Worm (Caenorhabditis elegans) whole organism, L2 larva: ENCODE measurements around the gene plrg-1.

Experiments
- alr-1 ChIP-seq: fragments of 150-350 bp; optimal IDR thresholded peaks from 2 replicates; lab custom pipeline; 2014; ENCODE audit warnings: missing biosample characterization, missing genetic modification characterization
- blmp-1 ChIP-seq: sonication (generic microtip); optimal IDR thresholded peaks from 2 replicates; lab custom pipeline; 2017; ENCODE audit warnings: missing genetic modification characterization, mild to moderate bottlenecking, missing compliant biosample characterization, antibody characterized with exemption, moderate library complexity; ENCODE audit not compliant: insufficient read depth
- lin-11 ChIP-seq: fragments of 150-350 bp; sonication (generic microtip); optimal IDR thresholded peaks from 2 replicates; lab custom pipeline; 2014; ENCODE audit warnings: missing biosample characterization, missing genetic modification characterization, inconsistent platforms, mixed read lengths
- nhr-77 ChIP-seq: fragments of 150-350 bp; optimal IDR thresholded peaks from 2 replicates; lab custom pipeline; 2014; ENCODE audit warnings: missing biosample characterization, missing genetic modification characterization
- unc-62 ChIP-seq: fragments of 150-350 bp; optimal IDR thresholded peaks from 2 replicates; lab custom pipeline; 2014; ENCODE audit warnings: missing biosample characterization, missing genetic modification reagents, missing genetic modification characterization

ce11 chrV:10794463-10794862 lies 13.2 kb downstream of the plrg-1 start:
- TF ChIP-seq blmp-1 (tag; lab: Kevin White, UChicago) (no peak), nhr-77 (no peak), unc-62 (no peak), alr-1 (tag; lab: Kevin White, UChicago) (no peak), lin-11 (tag; lab: Kevin White, UChicago) (no peak)
